Fruit fly (Drosophila melanogaster): ENCODE measurements around the gene Spn28F.
A peak's percentile ranks its signal among the peaks of the same experiment; 100 is the strongest.

DNA sequence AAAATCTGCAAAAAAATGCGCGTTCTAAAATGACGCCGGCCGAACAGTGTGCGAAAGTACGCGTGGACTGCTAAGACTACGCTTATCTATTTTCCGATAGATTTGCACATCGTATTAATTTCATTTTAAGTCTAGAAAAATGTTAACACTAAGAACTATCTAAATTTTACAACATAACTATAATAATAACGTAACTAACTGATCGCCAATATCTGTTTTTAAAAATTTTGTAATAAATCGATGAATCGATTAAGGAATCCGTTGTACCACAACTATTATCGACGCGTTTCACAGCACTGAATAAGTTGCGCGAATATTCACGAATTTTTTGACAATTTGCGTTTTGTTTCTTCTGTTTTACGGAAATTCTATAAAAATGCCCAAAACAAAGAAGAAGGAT, 30.5 kb downstream of the Spn28F start, which contains the start of gene Ssb-c31a:
- TF ChIP-seq pan (optimal IDR thresholded peaks at IDR 0.05) = no peak
- TF ChIP-seq usp (GFP tag; optimal IDR thresholded peaks at IDR 0.05) = no peak
- peak; percentile 48 for TF ChIP-seq sage (GFP tag; optimal IDR thresholded peaks at IDR 0.05)
- TF ChIP-seq dmrt93B (GFP tag; optimal IDR thresholded peaks at IDR 0.05) = peak; percentile 32
- TF ChIP-seq Myc (optimal IDR thresholded peaks at IDR 0.05) = no peak
- no peak for TF ChIP-seq Dif (GFP tag; optimal IDR thresholded peaks at IDR 0.05; ENCODE audit: partially characterized antibody)
- no peak for TF ChIP-seq Hr78 (GFP tag; optimal IDR thresholded peaks at IDR 0.05)
- TF ChIP-seq fru (GFP tag; optimal IDR thresholded peaks at IDR 0.05) = peak; percentile 78
- peak; percentile 81 for TF ChIP-seq dsf (GFP tag; optimal IDR thresholded peaks at IDR 0.05; ENCODE audit: borderline replicate concordance)
- TF ChIP-seq Dfd (GFP tag; optimal IDR thresholded peaks at IDR 0.05) = no peak
- no peak for TF ChIP-seq Mio (GFP tag; optimal IDR thresholded peaks at IDR 0.05)
- TF ChIP-seq Hnf4 (GFP tag; optimal IDR thresholded peaks at IDR 0.05) = peak; percentile 81
- peak; percentile 58 for TF ChIP-seq psq (GFP tag; optimal IDR thresholded peaks at IDR 0.05)
